Fruit fly (Drosophila melanogaster): Measurements from ENCODE around the gene Irk1.

DNA sequence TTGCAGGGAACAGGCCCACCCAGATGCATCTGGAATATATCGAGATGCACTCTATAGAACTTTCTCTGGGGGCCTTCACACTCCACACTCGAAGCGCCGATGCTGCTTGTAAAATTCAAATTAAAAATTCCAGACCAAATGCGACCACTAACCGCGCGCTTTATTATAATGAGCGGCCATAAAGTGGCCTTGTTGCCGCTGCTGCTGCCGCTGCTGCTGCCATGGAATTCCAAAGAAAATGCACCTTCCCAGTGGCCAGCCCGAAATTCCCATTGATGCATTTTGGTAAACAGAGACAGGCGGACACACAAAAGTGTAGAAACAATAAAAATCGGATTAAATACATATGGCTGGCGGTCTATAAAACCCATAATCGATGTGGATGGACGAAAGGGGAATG, 37.9 kb upstream of the Irk1 start:
- TF ChIP-seq CG8478 (optimal IDR thresholded peaks at IDR 0.05) = no peak
- TF ChIP-seq CTCF (optimal IDR thresholded peaks at IDR 0.05) = no peak

Measured in S2 (cell line).